Fruit fly (Drosophila melanogaster) whole organism, embryonic: ENCODE data around the gene CG6168.

Experiments
- Adf1 ChIP-seq: fragments of 200-800 bp; sonication (Bioruptor generic); IDR thresholded peaks from 2 replicates; pipeline ENCODE4 v1.3.6; 2022; ENCODE audit warnings: missing biosample characterization, missing genetic modification characterization
- Atf6 ChIP-seq: fragments of 200-800 bp; sonication (Bioruptor generic); IDR thresholded peaks from 2 replicates; pipeline ENCODE4 v1.3.6; 2022; ENCODE audit warnings: missing biosample characterization, missing genetic modification characterization
- C15 ChIP-seq: fragments of 200-800 bp; sonication (Bioruptor generic); IDR thresholded peaks from 3 replicates; pipeline ENCODE4 v1.3.6; 2022; ENCODE audit warnings: missing biosample characterization, missing genetic modification characterization
- CG10565 ChIP-seq: fragments of 200-800 bp; sonication (Bioruptor generic); optimal IDR thresholded peaks from 3 replicates; lab custom pipeline; 2016; ENCODE audit warnings: missing biosample characterization, mild to moderate bottlenecking, missing genetic modification characterization
- CG10654 ChIP-seq: fragments of 200-800 bp; sonication (Bioruptor generic); optimal IDR thresholded peaks from 2 replicates; lab custom pipeline; 2016; ENCODE audit warnings: missing biosample characterization, missing genetic modification characterization
- CG11695 ChIP-seq: fragments of 200-800 bp; sonication (Bioruptor generic); IDR thresholded peaks from 3 replicates; pipeline ENCODE4 v1.3.6; 2022; ENCODE audit warnings: missing biosample characterization, missing genetic modification characterization
- CG13775 ChIP-seq: fragments of 200-800 bp; sonication (Bioruptor generic); optimal IDR thresholded peaks from 3 replicates; lab custom pipeline; 2017; ENCODE audit warnings: missing biosample characterization, mild to moderate bottlenecking, missing genetic modification characterization
- CG14014 ChIP-seq: fragments of 200-800 bp; sonication (Bioruptor generic); IDR thresholded peaks from 2 replicates; pipeline ENCODE4 v1.3.6; 2022; ENCODE audit warnings: missing biosample characterization, missing genetic modification characterization
- CG14667 ChIP-seq: fragments of 200-800 bp; sonication (Bioruptor generic); IDR thresholded peaks from 2 replicates; pipeline ENCODE4 v1.3.6; 2022; ENCODE audit warnings: missing biosample characterization, missing genetic modification characterization
- CG15073 ChIP-seq: fragments of 200-800 bp; sonication (Bioruptor generic); optimal IDR thresholded peaks from 2 replicates; lab custom pipeline; 2016; ENCODE audit warnings: missing biosample characterization, missing genetic modification characterization
- CG15269 ChIP-seq: fragments of 200-800 bp; sonication (Bioruptor generic); optimal IDR thresholded peaks from 2 replicates; lab custom pipeline; 2018; ENCODE audit warnings: missing biosample characterization, mild to moderate bottlenecking, missing genetic modification characterization, moderate library complexity
- CG1529 ChIP-seq: fragments of 200-800 bp; sonication (Bioruptor generic); optimal IDR thresholded peaks from 3 replicates; lab custom pipeline; 2018; ENCODE audit warnings: missing biosample characterization, missing genetic modification characterization
- CG16813 ChIP-seq: fragments of 200-800 bp; sonication (Bioruptor generic); IDR thresholded peaks from 3 replicates; pipeline ENCODE4 v1.3.6; 2022; ENCODE audit warnings: missing biosample characterization, missing genetic modification characterization; ENCODE audit not compliant: partially characterized antibody
- CG17829 ChIP-seq: fragments of 200-800 bp; optimal IDR thresholded peaks from 2 replicates; lab custom pipeline; 2019; ENCODE audit warnings: missing biosample characterization, mild to moderate bottlenecking, missing genetic modification characterization, moderate library complexity
- CG18599 ChIP-seq: fragments of 200-800 bp; sonication (Bioruptor generic); optimal IDR thresholded peaks from 3 replicates; lab custom pipeline; 2017; ENCODE audit warnings: missing biosample characterization, missing genetic modification characterization, mild to moderate bottlenecking, moderate library complexity, missing genetic modification reagents
- CG18764 ChIP-seq: fragments of 200-800 bp; sonication (Bioruptor generic); optimal IDR thresholded peaks from 3 replicates; lab custom pipeline; 2016; ENCODE audit warnings: missing biosample characterization, missing genetic modification characterization
- CG32532 ChIP-seq: fragments of 200-800 bp; sonication (Bioruptor generic); IDR thresholded peaks from 2 replicates; pipeline ENCODE4 v1.3.6; 2022; ENCODE audit warnings: missing biosample characterization, missing genetic modification characterization
- CG3847 ChIP-seq: fragments of 200-800 bp; sonication (Bioruptor generic); IDR thresholded peaks from 2 replicates; pipeline ENCODE4 v1.3.6; 2022; ENCODE audit warnings: missing biosample characterization, missing genetic modification characterization
- CG42726 ChIP-seq: fragments of 200-800 bp; sonication (Bioruptor generic); IDR thresholded peaks from 2 replicates; pipeline ENCODE4 v1.3.6; 2022; ENCODE audit warnings: missing biosample characterization, missing genetic modification characterization; ENCODE audit not compliant: partially characterized antibody
- CG4282 ChIP-seq: fragments of 200-800 bp; sonication (Bioruptor generic); optimal IDR thresholded peaks from 2 replicates; lab custom pipeline; 2016; ENCODE audit warnings: missing biosample characterization, missing genetic modification characterization
- CG4730 ChIP-seq: fragments of 200-800 bp; sonication (Bioruptor generic); IDR thresholded peaks from 2 replicates; pipeline ENCODE4 v1.3.6; 2022; ENCODE audit warnings: missing biosample characterization, missing genetic modification characterization
- CG6813 ChIP-seq: fragments of 200-800 bp; sonication (Bioruptor generic); optimal IDR thresholded peaks from 2 replicates; lab custom pipeline; 2017; ENCODE audit warnings: missing biosample characterization, missing genetic modification characterization, mild to moderate bottlenecking, moderate library complexity, missing genetic modification reagents
- CG8359 ChIP-seq: fragments of 200-800 bp; sonication (Bioruptor generic); optimal IDR thresholded peaks from 2 replicates; lab custom pipeline; 2017; ENCODE audit warnings: missing biosample characterization, mild to moderate bottlenecking, missing genetic modification characterization, borderline replicate concordance
- CG8478 ChIP-seq: fragments of >200 bp; optimal IDR thresholded peaks from 2 replicates; lab custom pipeline; 2018
- CG8944 ChIP-seq: fragments of 200-800 bp; sonication (Bioruptor generic); optimal IDR thresholded peaks from 3 replicates; lab custom pipeline; 2016; ENCODE audit warnings: missing biosample characterization, missing genetic modification characterization
- CG9932 ChIP-seq: fragments of 200-800 bp; sonication (Bioruptor generic); IDR thresholded peaks from 2 replicates; pipeline ENCODE4 v1.3.6; 2022; ENCODE audit warnings: missing biosample characterization, missing genetic modification characterization
- CTCF ChIP-seq: fragments of 200-800 bp; sonication (Bioruptor generic); optimal IDR thresholded peaks from 2 replicates; lab custom pipeline; 2017; ENCODE audit warnings: missing biosample characterization, mild to moderate bottlenecking, missing genetic modification characterization, moderate library complexity
- Dad ChIP-seq: fragments of 200-800 bp; sonication (Bioruptor generic); optimal IDR thresholded peaks from 3 replicates; lab custom pipeline; 2016; ENCODE audit warnings: missing biosample characterization, missing genetic modification characterization
- Dp ChIP-seq: fragments of 200-800 bp; sonication (Bioruptor generic); optimal IDR thresholded peaks from 2 replicates; lab custom pipeline; 2018; ENCODE audit warnings: missing biosample characterization, mild to moderate bottlenecking, missing genetic modification characterization, moderate library complexity
- HLH54F ChIP-seq: fragments of 200-800 bp; sonication (Bioruptor generic); optimal IDR thresholded peaks from 3 replicates; lab custom pipeline; 2016; ENCODE audit warnings: missing biosample characterization, missing genetic modification characterization
- HLHmδ ChIP-seq: fragments of 200-800 bp; sonication (Bioruptor generic); optimal IDR thresholded peaks from 2 replicates; lab custom pipeline; 2018; ENCODE audit warnings: missing biosample characterization, mild to moderate bottlenecking, missing genetic modification characterization, moderate library complexity
- Hand ChIP-seq: fragments of 200-800 bp; sonication (Bioruptor generic); optimal IDR thresholded peaks from 2 replicates; lab custom pipeline; 2017; ENCODE audit warnings: mild to moderate bottlenecking, missing biosample characterization, missing genetic modification reagents, missing genetic modification characterization
- Hmr ChIP-seq: fragments of 200-800 bp; sonication (Bioruptor generic); optimal IDR thresholded peaks from 3 replicates; lab custom pipeline; 2017; ENCODE audit warnings: mild to moderate bottlenecking, missing biosample characterization, missing genetic modification reagents, missing genetic modification characterization
- Lhr ChIP-seq: fragments of 200-800 bp; sonication (Bioruptor generic); optimal IDR thresholded peaks from 3 replicates; lab custom pipeline; 2017; ENCODE audit warnings: mild to moderate bottlenecking, missing biosample characterization, missing genetic modification reagents, missing genetic modification characterization
- Mes4 ChIP-seq: fragments of 200-800 bp; sonication (Bioruptor generic); optimal IDR thresholded peaks from 2 replicates; lab custom pipeline; 2016; ENCODE audit warnings: missing biosample characterization, missing genetic modification characterization
- Nf-YC ChIP-seq: fragments of 200-800 bp; optimal IDR thresholded peaks from 3 replicates; lab custom pipeline; 2019; ENCODE audit warnings: missing biosample characterization, mild to moderate bottlenecking, missing genetic modification characterization, moderate library complexity
- Opbp ChIP-seq: fragments of 200-800 bp; sonication (Bioruptor generic); IDR thresholded peaks from 3 replicates; pipeline ENCODE4 v1.3.6; 2022; ENCODE audit warnings: missing biosample characterization, missing genetic modification characterization; ENCODE audit not compliant: partially characterized antibody
- ash1 ChIP-seq: fragments of 200-800 bp; sonication (Bioruptor generic); optimal IDR thresholded peaks from 2 replicates; lab custom pipeline; 2018; ENCODE audit warnings: missing biosample characterization, mild to moderate bottlenecking, missing genetic modification characterization
- cas ChIP-seq: fragments of 200-800 bp; sonication (Bioruptor generic); IDR thresholded peaks from 2 replicates; pipeline ENCODE4 v1.3.6; 2022; ENCODE audit warnings: missing biosample characterization, missing genetic modification characterization
- dysf ChIP-seq: fragments of 200-800 bp; sonication (Bioruptor generic); IDR thresholded peaks from 3 replicates; pipeline ENCODE4 v1.3.6; 2022; ENCODE audit warnings: missing biosample characterization, missing genetic modification characterization
- h ChIP-seq: fragments of >200 bp; optimal IDR thresholded peaks from 2 replicates; lab custom pipeline; 2017
- hth ChIP-seq: fragments of >200 bp; optimal IDR thresholded peaks from 2 replicates; lab custom pipeline; 2017; ENCODE audit warnings: inconsistent platforms
- inv ChIP-seq: fragments of 200-800 bp; sonication (Bioruptor generic); IDR thresholded peaks from 2 replicates; pipeline ENCODE4 v1.3.6; 2022; ENCODE audit warnings: missing biosample characterization, missing genetic modification characterization; ENCODE audit not compliant: partially characterized antibody
- kah ChIP-seq: fragments of 200-800 bp; sonication (Bioruptor generic); optimal IDR thresholded peaks from 2 replicates; lab custom pipeline; 2018; ENCODE audit warnings: missing biosample characterization, mild to moderate bottlenecking, missing genetic modification characterization
- lilli ChIP-seq: fragments of 200-800 bp; sonication (Bioruptor generic); optimal IDR thresholded peaks from 3 replicates; lab custom pipeline; 2016; ENCODE audit warnings: missing biosample characterization, missing genetic modification characterization
- lmd ChIP-seq: fragments of 200-800 bp; sonication (Bioruptor generic); IDR thresholded peaks from 2 replicates; pipeline ENCODE4 v1.3.6; 2022; ENCODE audit warnings: missing biosample characterization, missing genetic modification characterization
- oc ChIP-seq: fragments of 200-800 bp; sonication (Bioruptor generic); optimal IDR thresholded peaks from 2 replicates; lab custom pipeline; 2018; ENCODE audit warnings: missing biosample characterization, mild to moderate bottlenecking, missing genetic modification characterization, moderate library complexity
- pum ChIP-seq: fragments of 200-800 bp; sonication (Bioruptor generic); optimal IDR thresholded peaks from 2 replicates; lab custom pipeline; 2016; ENCODE audit warnings: missing biosample characterization, missing genetic modification characterization
- seq ChIP-seq: fragments of 200-800 bp; sonication (Bioruptor generic); IDR thresholded peaks from 2 replicates; pipeline ENCODE4 v1.3.6; 2022; ENCODE audit warnings: missing biosample characterization, missing genetic modification characterization
- so ChIP-seq: fragments of 200-800 bp; sonication (Bioruptor generic); IDR thresholded peaks from 3 replicates; pipeline ENCODE4 v1.3.6; 2022; ENCODE audit warnings: missing biosample characterization, missing genetic modification characterization
- sob ChIP-seq: fragments of 200-800 bp; sonication (Bioruptor generic); IDR thresholded peaks from 2 replicates; pipeline ENCODE4 v1.3.6; 2022; ENCODE audit warnings: missing biosample characterization, missing genetic modification characterization
- sug ChIP-seq: fragments of 200-800 bp; optimal IDR thresholded peaks from 2 replicates; lab custom pipeline; 2019; ENCODE audit warnings: missing biosample characterization, mild to moderate bottlenecking, missing genetic modification characterization, moderate library complexity
- ttk ChIP-seq: fragments of 200-800 bp; sonication (Bioruptor generic); IDR thresholded peaks from 2 replicates; pipeline ENCODE4 v2.1.2; 2022; ENCODE audit warnings: missing biosample characterization, missing genetic modification characterization

Gene CG6168

dm6 chr3L:11285066-11285465 lies 36.5 kb downstream of the CG6168 start (continued):
- no peak for TF ChIP-seq CG16813 (GFP tag; lab: Robert Waterston, UW)
- no peak for TF ChIP-seq CG14014 (GFP tag; lab: Robert Waterston, UW)
- TF ChIP-seq kah (GFP tag; lab: Kevin White, UChicago) = no peak
- no peak for TF ChIP-seq so
- no peak for TF ChIP-seq cas (GFP tag; lab: Robert Waterston, UW)
- TF ChIP-seq seq (GFP tag; lab: Robert Waterston, UW) = no peak
- peak; percentile 5 for TF ChIP-seq CG10565
- TF ChIP-seq CG18599 (GFP tag; lab: Kevin White, UChicago) = peak; percentile 59
- TF ChIP-seq Hand (GFP tag; lab: Kevin White, UChicago) = no peak
- TF ChIP-seq CG10654 (GFP tag; lab: Kevin White, UChicago) = peak; percentile 12
- TF ChIP-seq lmd (GFP tag; lab: Robert Waterston, UW) = peak; percentile 59; the same call in 1 of the 2 replicates
- no peak for TF ChIP-seq CG4282
- no peak for TF ChIP-seq CG9932
- no peak for TF ChIP-seq CG15073 (GFP tag; lab: Kevin White, UChicago)
- no peak for TF ChIP-seq oc (tag; lab: Kevin White, UChicago)
- no peak for TF ChIP-seq CG3847 (GFP tag; lab: Robert Waterston, UW)
- TF ChIP-seq CG13775 (GFP tag; lab: Kevin White, UChicago) = no peak
- peak; percentile 59 for TF ChIP-seq CG17829
- TF ChIP-seq Mes4 (GFP tag; lab: Kevin White, UChicago) = no peak
- no peak for TF ChIP-seq Atf6 (GFP tag; lab: Robert Waterston, UW)
- TF ChIP-seq sug (tag; lab: Kevin White, UChicago) = no peak
- TF ChIP-seq CG14667 (GFP tag; lab: Robert Waterston, UW) = no peak; the same call in 1 of the 2 replicates
- peak; percentile 81 for TF ChIP-seq CG32532 (GFP tag; lab: Robert Waterston, UW)
- TF ChIP-seq HLHmδ = no peak
- no peak for TF ChIP-seq CG42726 (GFP tag; lab: Robert Waterston, UW)
- no peak for TF ChIP-seq CG6813 (GFP tag; lab: Kevin White, UChicago)
- TF ChIP-seq CG11695 (GFP tag; lab: Robert Waterston, UW) = peak; percentile 78
- TF ChIP-seq lilli (GFP tag; lab: Kevin White, UChicago) = no peak
- no peak for TF ChIP-seq CG8478 (lab: Kevin White, UChicago)
- no peak for TF ChIP-seq HLH54F
- 0 out of 2 replicates have a peak, but pooled peaks have one; percentile 5 for TF ChIP-seq sob (GFP tag; lab: Robert Waterston, UW)
- no peak for TF ChIP-seq Hmr (GFP tag; lab: Kevin White, UChicago)
- TF ChIP-seq Nf-YC (tag; lab: Kevin White, UChicago) = no peak
- TF ChIP-seq CG8944 (GFP tag; lab: Kevin White, UChicago) = no peak
- TF ChIP-seq inv = no peak
- TF ChIP-seq ttk (GFP tag; lab: Robert Waterston, UW) = no peak
- no peak for TF ChIP-seq hth (lab: Kevin White, UChicago)
- TF ChIP-seq CTCF (GFP tag; lab: Kevin White, UChicago) = no peak
- no peak for TF ChIP-seq CG4730 (GFP tag; lab: Robert Waterston, UW)
- TF ChIP-seq CG18764 (GFP tag; lab: Kevin White, UChicago) = peak; percentile 53
- TF ChIP-seq pum (GFP tag; lab: Kevin White, UChicago) = no peak
- no peak for TF ChIP-seq h (lab: Kevin White, UChicago)
- no peak for TF ChIP-seq C15 (GFP tag; lab: Robert Waterston, UW)
- TF ChIP-seq ash1 (GFP tag; lab: Kevin White, UChicago) = no peak
- no peak for TF ChIP-seq Opbp (GFP tag; lab: Robert Waterston, UW)
- peak; percentile 73; the same call in 2 of the 3 replicates for TF ChIP-seq dysf (GFP tag; lab: Robert Waterston, UW)
- TF ChIP-seq CG8359 (GFP tag; lab: Kevin White, UChicago) = no peak
- TF ChIP-seq Dad (GFP tag; lab: Kevin White, UChicago) = no peak
- TF ChIP-seq CG15269 = no peak
- no peak for TF ChIP-seq Lhr (GFP tag; lab: Kevin White, UChicago)
- TF ChIP-seq Dp (GFP tag; lab: Kevin White, UChicago) = no peak
- no peak for TF ChIP-seq Adf1 (GFP tag; lab: Robert Waterston, UW)
- no peak for TF ChIP-seq CG1529 (GFP tag; lab: Kevin White, UChicago)
